Worm (Caenorhabditis elegans) whole organism, mixed stage, embryonic: Measurements from ENCODE around the gene nlp-61.

Experiments used
- blmp-1 ChIP-seq: fragments of 150-350 bp; optimal IDR thresholded peaks from 2 replicates; lab custom pipeline; 2014; ENCODE audit warnings: missing biosample characterization, missing genetic modification characterization
- ces-1 ChIP-seq: fragments of 150-350 bp; optimal IDR thresholded peaks from 2 replicates; lab custom pipeline; 2014; ENCODE audit warnings: missing biosample characterization, missing genetic modification reagents, missing genetic modification characterization
- elt-1 ChIP-seq: sonication (generic microtip); optimal IDR thresholded peaks from 2 replicates; lab custom pipeline; 2017; ENCODE audit warnings: missing genetic modification characterization, mild to moderate bottlenecking, missing compliant biosample characterization, antibody characterized with exemption, moderate library complexity, borderline replicate concordance; ENCODE audit not compliant: insufficient read depth
- elt-3 ChIP-seq: fragments of 150-350 bp; optimal IDR thresholded peaks from 2 replicates; lab custom pipeline; 2014; ENCODE audit warnings: missing biosample characterization, missing genetic modification characterization
- lin-13 ChIP-seq: fragments of 150-350 bp; optimal IDR thresholded peaks from 2 replicates; lab custom pipeline; 2014; ENCODE audit warnings: missing biosample characterization, missing genetic modification characterization
- lsy-2 ChIP-seq: fragments of 150-350 bp; optimal IDR thresholded peaks from 2 replicates; lab custom pipeline; 2014; ENCODE audit warnings: missing biosample characterization, missing genetic modification characterization
- mls-2 ChIP-seq: sonication (generic microtip); optimal IDR thresholded peaks from 2 replicates; lab custom pipeline; 2016; ENCODE audit warnings: mild to moderate bottlenecking, missing genetic modification characterization, moderate library complexity, missing compliant biosample characterization
- nhr-12 ChIP-seq: fragments of 150-350 bp; optimal IDR thresholded peaks from 2 replicates; lab custom pipeline; 2014; ENCODE audit warnings: missing biosample characterization, missing genetic modification characterization
- nhr-76 ChIP-seq: sonication (generic microtip); optimal IDR thresholded peaks from 2 replicates; lab custom pipeline; 2017; ENCODE audit warnings: missing biosample characterization, missing genetic modification characterization
- pha-4 ChIP-seq: fragments of 150-350 bp; optimal IDR thresholded peaks from 2 replicates; lab custom pipeline; 2018; ENCODE audit warnings: missing biosample characterization, missing genetic modification reagents, missing genetic modification characterization
- snpc-4 ChIP-seq: fragments of 150-350 bp; optimal IDR thresholded peaks from 2 replicates; lab custom pipeline; 2014; ENCODE audit warnings: missing biosample characterization, missing genetic modification characterization
- unc-39 ChIP-seq: fragments of 150-350 bp; optimal IDR thresholded peaks from 2 replicates; lab custom pipeline; 2014; ENCODE audit warnings: missing biosample characterization, missing genetic modification characterization
- unc-62 ChIP-seq: fragments of 150-350 bp; optimal IDR thresholded peaks from 2 replicates; lab custom pipeline; 2014; ENCODE audit warnings: missing biosample characterization, missing genetic modification reagents, missing genetic modification characterization
- zip-8 ChIP-seq: fragments of 150-350 bp; optimal IDR thresholded peaks from 2 replicates; lab custom pipeline; 2014; ENCODE audit warnings: missing biosample characterization, missing genetic modification characterization

DNA sequence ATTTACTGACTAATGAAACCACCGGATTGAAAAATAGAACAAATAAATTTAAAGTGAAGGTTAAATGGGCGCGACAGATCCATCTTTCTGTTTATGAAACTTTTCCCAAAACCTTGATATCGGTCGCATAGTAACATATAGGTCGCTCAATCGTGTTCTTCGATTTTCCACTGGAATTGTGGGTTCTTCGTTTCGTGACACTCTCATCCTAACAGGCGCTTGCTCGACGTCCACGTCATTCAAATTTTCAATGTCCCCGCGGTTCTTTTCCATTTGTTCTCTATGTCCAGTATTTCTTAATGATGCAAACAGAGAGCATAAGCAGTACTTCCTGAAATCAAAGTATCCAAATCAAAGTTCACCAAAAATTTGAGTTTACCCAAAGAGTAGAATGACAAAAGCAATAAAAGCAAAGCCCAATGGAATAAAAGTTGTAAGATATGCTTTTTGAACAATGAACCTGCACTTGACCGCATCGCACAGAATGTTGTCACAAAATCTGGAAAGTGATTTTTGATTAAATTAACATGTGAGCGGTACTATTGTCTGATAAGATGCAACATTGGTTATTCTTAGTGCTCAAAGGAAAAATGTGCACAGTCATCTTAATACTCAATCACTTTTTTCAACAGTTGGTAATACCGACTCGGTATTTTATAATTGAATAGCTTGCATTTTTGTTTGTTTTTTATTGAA, 40.1 kb downstream of the nlp-61 start, which contains the start of gene F27D9.13:
- TF ChIP-seq pha-4 (tag; lab: Kevin White, UChicago): no peak
- TF ChIP-seq nhr-12: no peak
- TF ChIP-seq nhr-76 (tag; lab: Kevin White, UChicago): no peak
- no peak for TF ChIP-seq elt-3 (tag; lab: Kevin White, UChicago)
- no peak for TF ChIP-seq zip-8 (tag; lab: Kevin White, UChicago)
- no peak for TF ChIP-seq unc-39 (tag; lab: Kevin White, UChicago)
- TF ChIP-seq snpc-4 (tag; lab: Kevin White, UChicago): no peak
- no peak for TF ChIP-seq lsy-2 (tag; lab: Kevin White, UChicago)
- no peak for TF ChIP-seq blmp-1 (tag; lab: Kevin White, UChicago)
- no peak for TF ChIP-seq unc-62 (GFP tag; lab: Kevin White, UChicago)
- no peak for TF ChIP-seq elt-1 (tag; lab: Kevin White, UChicago)
- no peak for TF ChIP-seq lin-13
- TF ChIP-seq ces-1 (GFP tag; lab: Kevin White, UChicago): no peak
- no peak for TF ChIP-seq mls-2
